Worm (Caenorhabditis elegans): ENCODE measurements around the gene nhr-207.
A peak's percentile ranks its signal among the peaks of the same experiment; 100 is the strongest.

The nhr-207 gene

DNA sequence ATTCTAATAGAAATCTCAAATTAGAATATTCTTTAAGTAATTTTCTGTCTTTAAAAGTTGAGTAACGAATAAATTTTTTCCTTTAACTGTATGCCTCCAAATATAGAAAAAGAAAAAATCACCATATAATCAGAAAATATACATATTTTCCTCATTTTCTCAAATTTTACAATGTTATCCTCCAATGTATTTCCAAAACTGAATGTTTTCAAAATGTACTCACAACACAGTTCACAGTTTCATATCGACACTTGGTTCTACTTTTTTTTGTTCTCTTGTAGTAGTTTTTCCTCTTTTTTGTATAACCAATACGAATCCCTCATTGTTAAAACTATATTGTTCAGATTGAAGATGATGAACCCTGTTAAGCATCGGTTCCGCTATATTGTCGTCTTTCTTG is 42.3 kb upstream of the nhr-207 start, which contains the start of gene F10C2.7:
Gene F10C2.7, plus strand, starts transcription at position 301 of the 400 bp plus-strand sequence.
- TF ChIP-seq dpl-1 (GFP tag; optimal IDR thresholded peaks at IDR 0.05) (no peak), nhr-47 (tag; optimal IDR thresholded peaks at IDR 0.05) (no peak), unc-86 (tag; optimal IDR thresholded peaks at IDR 0.05) (no peak), Y116A8C.19 (tag; optimal IDR thresholded peaks at IDR 0.05; ENCODE audit: borderline replicate concordance) (no peak), nhr-71 (tag; optimal IDR thresholded peaks at IDR 0.05) (no peak)

- TF ChIP-seq nhr-12 (tag; optimal IDR thresholded peaks at IDR 0.05) = no peak
- TF ChIP-seq unc-62 (GFP tag; optimal IDR thresholded peaks at IDR 0.05) = no peak
- TF ChIP-seq unc-98 (GFP tag; IDR thresholded peaks at IDR 0.05) = no peak
- no peak for TF ChIP-seq pag-3 (tag; optimal IDR thresholded peaks at IDR 0.05; ENCODE audit: borderline replicate concordance, insufficient read depth)
- TF ChIP-seq mdl-1 (tag; optimal IDR thresholded peaks at IDR 0.05) = no peak
- no peak for TF ChIP-seq sox-4 (tag; optimal IDR thresholded peaks at IDR 0.05)
- TF ChIP-seq lir-3 (tag; optimal IDR thresholded peaks at IDR 0.05; ENCODE audit: poor library complexity) = no peak
- TF ChIP-seq ces-1 (GFP tag; optimal IDR thresholded peaks at IDR 0.05) = no peak
- no peak for TF ChIP-seq hlh-17 (GFP tag; optimal IDR thresholded peaks at IDR 0.05; ENCODE audit: borderline replicate concordance)
- TF ChIP-seq fos-1 (tag; optimal IDR thresholded peaks at IDR 0.05) = no peak
- no peak for TF ChIP-seq aly-2 (tag; optimal IDR thresholded peaks at IDR 0.05)
- TF ChIP-seq C16A3.4 (tag; optimal IDR thresholded peaks at IDR 0.05) = no peak
- no peak for TF ChIP-seq elt-3 (tag; optimal IDR thresholded peaks at IDR 0.05)
- no peak for TF ChIP-seq tbx-2 (tag; optimal IDR thresholded peaks at IDR 0.05)
- TF ChIP-seq nhr-19 (GFP tag; conservative IDR thresholded peaks at IDR 0.05) = no peak
- no peak for TF ChIP-seq efl-3 (GFP tag; optimal IDR thresholded peaks at IDR 0.05)
- no peak for TF ChIP-seq ama-1 (optimal IDR thresholded peaks at IDR 0.05)
Observed at ce11 chrV:12059719-12060118, 36.2 kb upstream of the nhr-207 start, which contains the start of gene R07B7.2. Gene R07B7.2 (minus strand): TSS chrV:12059753.

DNA sequence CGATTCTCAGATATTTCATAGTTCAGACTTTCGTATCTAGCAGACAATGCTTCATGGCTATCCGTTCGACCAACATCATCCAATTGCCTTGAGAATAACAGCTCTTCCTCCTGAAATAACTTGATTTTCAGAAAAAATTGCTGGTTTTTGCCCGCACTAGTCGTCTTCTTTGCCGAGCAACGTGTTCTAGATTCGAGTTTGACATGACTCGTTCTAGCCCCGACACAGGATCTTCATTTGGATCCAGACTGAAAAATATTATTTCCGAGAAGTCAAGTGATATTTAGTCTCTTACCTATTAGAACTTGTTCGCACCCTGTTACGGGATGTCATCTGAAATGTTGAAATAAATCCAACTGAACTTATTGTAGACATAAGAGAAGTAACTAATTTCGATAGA is 32.9 kb upstream of the nhr-207 start, which contains the start of gene clh-6:
Gene clh-6, minus strand, starts transcription at position 333 of the 400 bp plus-strand sequence.
- peak; percentile 22 for TF ChIP-seq pax-3 (tag; optimal IDR thresholded peaks at IDR 0.05)
- no peak for TF ChIP-seq efl-1 (optimal IDR thresholded peaks at IDR 0.05)
- peak in 1 of 2 experiments; percentile 64 for TF ChIP-seq efl-1 (GFP tag; optimal IDR thresholded peaks at IDR 0.05 in 1 of 2)
- no peak for TF ChIP-seq mef-2 (tag; optimal IDR thresholded peaks at IDR 0.05)
- no peak for TF ChIP-seq ceh-63 (GFP tag; optimal IDR thresholded peaks at IDR 0.05)
- no peak for TF ChIP-seq C34B4.2 (tag; optimal IDR thresholded peaks at IDR 0.05)
- TF ChIP-seq sox-4 (tag; optimal IDR thresholded peaks at IDR 0.05) = no peak
- peak; percentile 51 for TF ChIP-seq ama-1 (optimal IDR thresholded peaks at IDR 0.05)
- TF ChIP-seq ces-1 (GFP tag; optimal IDR thresholded peaks at IDR 0.05) = no peak

ce11 chrV:12065369-12065768 is 30.6 kb upstream of the nhr-207 start, which contains the start of gene pqn-53:
Gene pqn-53 (minus strand): TSS chrV:12065391.
- TF ChIP-seq fkh-10 (GFP tag; optimal IDR thresholded peaks at IDR 0.05) (no peak), elt-3 (tag; optimal IDR thresholded peaks at IDR 0.05) (no peak), rnt-1 (tag; optimal IDR thresholded peaks at IDR 0.05) (peak; percentile 50), nhr-76 (tag; optimal IDR thresholded peaks at IDR 0.05) (no peak), snu-23 (GFP tag; optimal IDR thresholded peaks at IDR 0.05) (peak; percentile 8), fos-1 (tag; optimal IDR thresholded peaks at IDR 0.05) (peak; percentile 18), ztf-4 (tag; optimal IDR thresholded peaks at IDR 0.05) (no peak), sox-4 (tag; optimal IDR thresholded peaks at IDR 0.05) (no peak), pag-3 (tag; optimal IDR thresholded peaks at IDR 0.05; ENCODE audit: borderline replicate concordance, insufficient read depth) (peak; percentile 30), nhr-28 (tag; optimal IDR thresholded peaks at IDR 0.05) (no peak), lsy-2 (tag; optimal IDR thresholded peaks at IDR 0.05) (peak in 1 of 2 experiments; percentile 21), zip-4 (GFP tag; optimal IDR thresholded peaks at IDR 0.05) (no peak), xbp-1 (tag; optimal IDR thresholded peaks at IDR 0.05) (no peak), ets-5 (GFP tag; IDR thresholded peaks at IDR 0.05) (no peak), efl-1 (optimal IDR thresholded peaks at IDR 0.05) (peak in 1 of 2 experiments; percentile 5), efl-1 (GFP tag; optimal IDR thresholded peaks at IDR 0.05 in 1 of 2) (peak; percentile 6 to 71), lin-14 (GFP tag; optimal IDR thresholded peaks at IDR 0.05) (peak; percentile 63), ces-1 (GFP tag; optimal IDR thresholded peaks at IDR 0.05) (no peak), nhr-85 (tag) (peak; percentile 64)

Measured in whole organism, L1 larva.